Worm (Caenorhabditis elegans) whole organism, late embryonic: ENCODE measurements around the gene F41E6.1.

ENCODE experiments used
- C08G9.2 ChIP-seq: sonication (generic microtip); optimal IDR thresholded peaks from 2 replicates; lab custom pipeline; 2016; ENCODE audit warnings: mild to moderate bottlenecking, missing genetic modification characterization, moderate library complexity, missing compliant biosample characterization
- K02D7.2 ChIP-seq: sonication (generic microtip); optimal IDR thresholded peaks from 2 replicates; lab custom pipeline; 2017; ENCODE audit warnings: mild to moderate bottlenecking, missing genetic modification characterization, missing compliant biosample characterization
- ama-1 ChIP-seq: fragments of 150-350 bp; optimal IDR thresholded peaks from 2 replicates; lab custom pipeline; 2014
- ceh-45 ChIP-seq: fragments of 200-800 bp; sonication (Bioruptor generic); IDR thresholded peaks from 2 replicates; pipeline ENCODE4 v1.3.6; 2022; ENCODE audit warnings: missing genetic modification reagents, missing genetic modification characterization, missing compliant biosample characterization
- ceh-48 ChIP-seq: sonication (generic microtip); optimal IDR thresholded peaks from 2 replicates; lab custom pipeline; 2016; ENCODE audit warnings: missing genetic modification characterization, inconsistent platforms, missing compliant biosample characterization
- gmeb-2 ChIP-seq: sonication (generic microtip); optimal IDR thresholded peaks from 2 replicates; lab custom pipeline; 2016; ENCODE audit warnings: missing genetic modification characterization, inconsistent platforms, missing compliant biosample characterization
- hlh-6 ChIP-seq: sonication (generic microtip); optimal IDR thresholded peaks from 2 replicates; lab custom pipeline; 2016; ENCODE audit warnings: missing genotype, missing genetic modification characterization, missing compliant biosample characterization
- pat-9 ChIP-seq: fragments of 200-800 bp; sonication (Bioruptor generic); optimal IDR thresholded peaks from 2 replicates; lab custom pipeline; 2018; ENCODE audit warnings: mild to moderate bottlenecking, missing genetic modification characterization, moderate library complexity, missing compliant biosample characterization
- unc-55 ChIP-seq: sonication (generic microtip); optimal IDR thresholded peaks from 2 replicates; lab custom pipeline; 2017; ENCODE audit warnings: missing biosample characterization, missing genetic modification reagents, missing genetic modification characterization

DNA sequence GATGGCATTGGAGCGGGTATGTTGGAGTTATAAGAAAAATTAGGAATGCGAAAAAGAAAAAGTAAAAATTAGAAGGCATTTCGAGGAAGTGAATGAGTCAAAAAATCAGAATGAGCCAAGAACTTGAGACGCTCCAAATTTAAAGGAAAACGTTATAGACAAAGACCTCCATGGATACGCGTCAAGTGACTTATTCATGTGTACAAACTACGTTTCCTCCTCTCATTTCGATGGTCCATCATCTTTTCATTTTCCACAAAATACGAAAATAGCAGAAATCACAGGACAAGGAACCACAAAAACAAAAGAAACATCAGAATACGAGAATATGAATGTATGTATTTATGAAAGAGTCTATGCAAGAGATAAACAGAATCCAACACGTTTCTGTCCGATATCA, 18.9 kb downstream of the F41E6.1 start, which contains the start of gene F28A12.3:
- no peak for TF ChIP-seq gmeb-2 (tag; lab: Kevin White, UChicago)
- TF ChIP-seq ceh-45 = no peak
- TF ChIP-seq ceh-48 (tag; lab: Kevin White, UChicago) = no peak
- no peak for TF ChIP-seq unc-55 (GFP tag; lab: Kevin White, UChicago)
- TF ChIP-seq pat-9 = no peak
- TF ChIP-seq C08G9.2 (tag; lab: Kevin White, UChicago) = no peak
- TF ChIP-seq hlh-6 (tag; lab: Kevin White, UChicago) = no peak
- no peak for TF ChIP-seq ama-1 (lab: Kevin White, UChicago)
- TF ChIP-seq K02D7.2 (tag; lab: Kevin White, UChicago) = no peak
